Worm (Caenorhabditis elegans): ENCODE measurements around the gene Y105C5B.19.

The Y105C5B.19 gene

DNA sequence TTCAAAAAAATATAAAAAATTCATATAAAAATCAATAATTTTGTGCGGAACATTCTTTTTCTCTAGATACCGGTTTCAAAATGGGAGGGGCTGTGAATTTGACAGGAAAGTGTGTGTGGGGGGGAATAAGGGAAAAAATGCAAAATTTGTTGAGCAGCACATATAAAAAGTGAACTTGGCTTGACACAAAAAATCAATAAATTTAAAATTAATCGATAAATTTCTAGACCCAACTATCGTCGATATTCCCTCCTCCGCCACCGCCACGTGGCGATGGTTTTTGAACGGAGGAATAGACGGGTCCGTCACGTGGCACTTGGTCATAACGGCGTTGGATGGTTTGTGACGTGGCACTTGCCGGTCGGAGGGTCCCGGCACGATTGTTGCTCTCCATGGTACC, 14.1 kb upstream of the Y105C5B.19 start:
- peak; percentile 7 for TF ChIP-seq ceh-48 (tag; optimal IDR thresholded peaks at IDR 0.05)
- no peak for TF ChIP-seq elt-2 (tag; optimal IDR thresholded peaks at IDR 0.05)
- no peak for TF ChIP-seq rnt-1 (tag; optimal IDR thresholded peaks at IDR 0.05)
- no peak for TF ChIP-seq ahr-1 (tag; optimal IDR thresholded peaks at IDR 0.05)

DNA sequence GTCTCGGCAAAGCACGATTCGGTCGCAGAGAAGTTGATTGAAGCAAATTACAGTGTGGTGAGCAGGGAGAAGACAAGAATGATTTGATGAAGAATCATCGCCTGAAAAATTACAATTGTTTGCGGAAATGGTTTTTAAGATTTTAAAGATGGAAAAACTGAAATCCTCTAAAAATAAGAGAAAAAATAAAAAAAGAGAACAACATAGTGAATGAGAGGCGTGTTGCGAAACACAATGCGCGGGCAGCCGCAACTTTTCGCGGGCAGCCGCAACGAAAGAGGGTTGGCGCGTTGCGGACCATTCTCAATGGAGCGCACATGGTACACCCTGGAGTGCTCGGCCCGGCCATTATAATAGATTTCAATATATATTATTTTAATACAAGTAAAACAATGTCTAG, 10.7 kb upstream of the Y105C5B.19 start, which contains the start of gene Y105C5B.20:
Gene Y105C5B.20, minus strand, starts transcription at position 101 of the 400 bp plus-strand sequence.
- TF ChIP-seq ets-4 (tag; optimal IDR thresholded peaks at IDR 0.05) (no peak), ceh-48 (tag; optimal IDR thresholded peaks at IDR 0.05) (no peak)

DNA sequence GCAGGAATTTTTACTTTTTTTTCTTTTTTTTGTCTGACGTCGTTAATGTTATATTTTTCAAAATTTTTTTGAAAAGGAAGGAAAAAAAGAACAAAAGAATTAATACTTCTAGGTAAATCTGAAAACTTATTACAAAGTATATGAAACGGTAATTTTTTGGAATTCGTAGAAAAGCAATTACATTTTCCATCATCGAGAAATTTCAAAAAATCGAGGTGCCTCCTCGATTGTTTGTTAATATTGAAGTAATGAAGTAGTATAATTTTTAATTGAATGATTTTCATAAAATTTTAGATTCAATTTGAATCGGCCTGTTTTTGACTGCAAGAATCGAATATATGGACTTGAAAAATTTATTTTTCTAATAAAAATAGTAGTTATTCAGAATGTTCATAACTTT, 7.6 kb upstream of the Y105C5B.19 start:
- TF ChIP-seq C38D4.7 (GFP tag; optimal IDR thresholded peaks at IDR 0.05) (no peak), tbx-7 (tag; optimal IDR thresholded peaks at IDR 0.05) (no peak), ama-1 (optimal IDR thresholded peaks at IDR 0.05) (no peak), ceh-30 (tag; optimal IDR thresholded peaks at IDR 0.05) (no peak), K02D7.2 (tag; optimal IDR thresholded peaks at IDR 0.05) (no peak), ceh-18 (tag; optimal IDR thresholded peaks at IDR 0.05) (no peak), pha-4 (tag; optimal IDR thresholded peaks at IDR 0.05) (no peak), unc-3 (GFP tag; conservative IDR thresholded peaks at IDR 0.05) (no peak), unc-3 (tag; optimal IDR thresholded peaks at IDR 0.05) (no peak), unc-55 (GFP tag; optimal IDR thresholded peaks at IDR 0.05) (no peak), dve-1 (tag; optimal IDR thresholded peaks at IDR 0.05) (no peak), elt-2 (tag; optimal IDR thresholded peaks at IDR 0.05) (no peak), elt-4 (tag; optimal IDR thresholded peaks at IDR 0.05) (no peak), che-1 (tag; optimal IDR thresholded peaks at IDR 0.05) (no peak), ceh-34 (tag; optimal IDR thresholded peaks at IDR 0.05) (no peak), Y22D7AL.16 (tag; optimal IDR thresholded peaks at IDR 0.05) (no peak), hlh-30 (tag; optimal IDR thresholded peaks at IDR 0.05; ENCODE audit: insufficient read depth) (no peak), pha-2 (tag; optimal IDR thresholded peaks at IDR 0.05) (no peak)

DNA sequence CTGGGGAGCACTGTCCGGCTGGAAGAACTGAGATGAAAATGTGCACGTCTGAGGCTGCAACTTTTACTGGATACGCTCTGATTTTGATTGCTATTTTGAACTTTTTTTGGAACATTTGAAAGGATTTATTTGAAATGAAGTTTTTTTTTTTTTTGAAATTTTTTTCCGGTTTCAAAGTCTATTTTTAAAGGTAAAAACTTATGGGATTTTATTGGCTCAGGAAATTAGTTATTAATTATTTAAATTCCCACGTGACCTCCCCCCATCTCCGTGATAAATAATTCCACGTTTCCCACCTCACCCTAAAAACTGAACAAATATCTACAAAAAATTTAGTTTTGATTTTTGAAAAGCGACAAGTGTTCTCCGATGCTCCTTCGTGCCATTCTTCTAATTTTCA, 19.5 kb downstream of the Y105C5B.19 start, which contains the start of gene Y105C5B.18:
Gene Y105C5B.18, plus strand, starts transcription at position 301 of the 400 bp plus-strand sequence.
- TF ChIP-seq pag-3 (tag; optimal IDR thresholded peaks at IDR 0.05; ENCODE audit: borderline replicate concordance), result no peak
- TF ChIP-seq dve-1 (tag; optimal IDR thresholded peaks at IDR 0.05), result no peak
- no peak for TF ChIP-seq Y22D7AL.16 (tag; optimal IDR thresholded peaks at IDR 0.05)
- TF ChIP-seq ztf-16 (tag; optimal IDR thresholded peaks at IDR 0.05), result no peak
- TF ChIP-seq hlh-30 (tag; optimal IDR thresholded peaks at IDR 0.05; ENCODE audit: insufficient read depth), result no peak
- TF ChIP-seq nhr-11 (tag; optimal IDR thresholded peaks at IDR 0.05), result no peak
- no peak for TF ChIP-seq ceh-45 (GFP tag; IDR thresholded peaks at IDR 0.05)
- no peak for TF ChIP-seq sox-2 (GFP tag; IDR thresholded peaks at IDR 0.05)
- TF ChIP-seq pat-9 (tag; optimal IDR thresholded peaks at IDR 0.05), result no peak
- TF ChIP-seq F13H6.1 (tag; optimal IDR thresholded peaks at IDR 0.05), result no peak
- TF ChIP-seq pha-4 (tag; optimal IDR thresholded peaks at IDR 0.05), result no peak
- no peak for TF ChIP-seq pha-2 (tag; optimal IDR thresholded peaks at IDR 0.05)
- TF ChIP-seq madf-2 (tag; optimal IDR thresholded peaks at IDR 0.05), result no peak
- TF ChIP-seq C38D4.7 (GFP tag; optimal IDR thresholded peaks at IDR 0.05), result no peak
- no peak for TF ChIP-seq sox-4 (tag; optimal IDR thresholded peaks at IDR 0.05)

DNA sequence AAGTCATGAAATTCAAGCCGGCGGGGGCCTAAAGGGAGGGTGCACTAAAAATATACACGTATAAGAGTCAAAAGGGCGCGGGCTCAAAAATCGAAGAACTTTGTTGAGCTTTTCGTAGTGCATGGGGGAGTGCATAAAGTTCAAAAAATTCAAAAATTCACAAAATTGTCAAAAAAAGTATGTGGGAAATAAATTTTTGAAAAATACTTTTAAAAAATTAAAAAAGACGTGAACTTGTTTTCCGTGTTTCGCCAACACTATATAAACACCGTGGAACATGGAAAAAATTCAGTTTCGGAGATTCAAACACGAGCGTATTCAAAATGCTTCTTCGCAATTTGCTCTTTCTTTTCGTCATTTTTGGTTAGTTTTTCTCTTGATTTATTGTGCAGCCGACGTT, 21.0 kb downstream of the Y105C5B.19 start, which contains the start of gene Y105C5B.17:
Gene Y105C5B.17, plus strand, starts transcription at position 301 of the 400 bp plus-strand sequence.
- no peak for TF ChIP-seq ztf-16 (tag; optimal IDR thresholded peaks at IDR 0.05)
- no peak for TF ChIP-seq pqm-1 (tag; optimal IDR thresholded peaks at IDR 0.05)
- no peak for TF ChIP-seq sdc-2 (tag; optimal IDR thresholded peaks at IDR 0.05)
- no peak for TF ChIP-seq hlh-13 (GFP tag; optimal IDR thresholded peaks at IDR 0.05)
- no peak for TF ChIP-seq ceh-9 (tag; optimal IDR thresholded peaks at IDR 0.05)
- TF ChIP-seq ceh-31 (tag; optimal IDR thresholded peaks at IDR 0.05), result no peak
- TF ChIP-seq K09A11.1 (tag; optimal IDR thresholded peaks at IDR 0.05; ENCODE audit: insufficient read depth), result no peak

Measured in whole organism, late embryonic.